Fruit fly (Drosophila melanogaster) whole organism, embryonic: ENCODE results near the gene FBXO11.

Experiments used
- Adf1 ChIP-seq: fragments of 200-800 bp; sonication (Bioruptor generic); IDR thresholded peaks from 2 replicates; pipeline ENCODE4 v1.3.6; 2022; ENCODE audit warnings: missing biosample characterization, missing genetic modification characterization
- CG11085 ChIP-seq: fragments of 200-800 bp; sonication (Bioruptor generic); IDR thresholded peaks from 2 replicates; pipeline ENCODE4 v1.3.6; 2022; ENCODE audit warnings: missing biosample characterization, missing genetic modification characterization
- CG12071 ChIP-seq: fragments of 200-800 bp; sonication (Bioruptor generic); optimal IDR thresholded peaks from 3 replicates; lab custom pipeline; 2018; ENCODE audit warnings: missing biosample characterization, mild to moderate bottlenecking, missing genetic modification characterization
- CG13123 ChIP-seq: fragments of 200-800 bp; sonication (Bioruptor generic); optimal IDR thresholded peaks from 2 replicates; lab custom pipeline; 2016; ENCODE audit warnings: missing biosample characterization, missing genetic modification characterization
- CG13424 ChIP-seq: fragments of 200-800 bp; sonication (Bioruptor generic); optimal IDR thresholded peaks from 2 replicates; lab custom pipeline; 2019; ENCODE audit warnings: missing biosample characterization, mild to moderate bottlenecking, missing genetic modification characterization, moderate library complexity
- CG13894 ChIP-seq: fragments of 200-800 bp; sonication (Bioruptor generic); optimal IDR thresholded peaks from 3 replicates; lab custom pipeline; 2018; ENCODE audit warnings: missing biosample characterization, mild to moderate bottlenecking, missing genetic modification characterization, moderate library complexity
- CG16863 ChIP-seq: fragments of 200-800 bp; sonication (Bioruptor generic); optimal IDR thresholded peaks from 3 replicates; lab custom pipeline; 2016; ENCODE audit warnings: missing biosample characterization, missing genetic modification characterization
- CG17328 ChIP-seq: fragments of 200-800 bp; sonication (Bioruptor generic); IDR thresholded peaks from 2 replicates; pipeline ENCODE4 v1.3.6; 2022; ENCODE audit warnings: missing biosample characterization, missing genetic modification characterization
- CG2129 ChIP-seq: fragments of 200-800 bp; sonication (Bioruptor generic); IDR thresholded peaks from 2 replicates; pipeline ENCODE4 v1.3.6; 2022; ENCODE audit warnings: missing biosample characterization, missing genetic modification characterization; ENCODE audit not compliant: partially characterized antibody
- CG3163 ChIP-seq: fragments of 200-800 bp; sonication (Bioruptor generic); optimal IDR thresholded peaks from 3 replicates; lab custom pipeline; 2016; ENCODE audit warnings: missing biosample characterization, missing genetic modification characterization
- CG3847 ChIP-seq: fragments of 200-800 bp; sonication (Bioruptor generic); IDR thresholded peaks from 2 replicates; pipeline ENCODE4 v1.3.6; 2022; ENCODE audit warnings: missing biosample characterization, missing genetic modification characterization
- CG5953 ChIP-seq: fragments of 200-800 bp; sonication (Bioruptor generic); IDR thresholded peaks from 2 replicates; pipeline ENCODE4 v1.3.6; 2022; ENCODE audit warnings: missing biosample characterization, missing genetic modification characterization
- CG6254 ChIP-seq: fragments of 200-800 bp; sonication (Bioruptor generic); optimal IDR thresholded peaks from 3 replicates; lab custom pipeline; 2017; ENCODE audit warnings: mild to moderate bottlenecking, missing biosample characterization, missing genetic modification reagents, missing genetic modification characterization
- CG6689 ChIP-seq: fragments of 200-800 bp; sonication (Bioruptor generic); IDR thresholded peaks from 2 replicates; pipeline ENCODE4 v1.3.6; 2022; ENCODE audit warnings: missing biosample characterization, missing genetic modification characterization
- CG7786 ChIP-seq: fragments of 200-800 bp; sonication (Bioruptor generic); optimal IDR thresholded peaks from 2 replicates; lab custom pipeline; 2016; ENCODE audit warnings: missing biosample characterization, missing genetic modification characterization
- CG7839 ChIP-seq: fragments of 200-800 bp; sonication (Bioruptor generic); optimal IDR thresholded peaks from 3 replicates; lab custom pipeline; 2018; ENCODE audit warnings: missing biosample characterization, mild to moderate bottlenecking, missing genetic modification characterization, moderate library complexity
- CG7963 ChIP-seq: fragments of 200-800 bp; sonication (Bioruptor generic); IDR thresholded peaks from 3 replicates; pipeline ENCODE4 v1.3.6; 2022; ENCODE audit warnings: missing biosample characterization, missing genetic modification characterization; ENCODE audit not compliant: partially characterized antibody
- CG8388 ChIP-seq: fragments of 200-800 bp; sonication (Bioruptor generic); optimal IDR thresholded peaks from 2 replicates; lab custom pipeline; 2019; ENCODE audit warnings: missing biosample characterization, mild to moderate bottlenecking, missing genetic modification characterization, moderate library complexity
- CG8924 ChIP-seq: fragments of 200-800 bp; optimal IDR thresholded peaks from 3 replicates; lab custom pipeline; 2019; ENCODE audit warnings: missing biosample characterization, mild to moderate bottlenecking, missing genetic modification characterization, moderate library complexity
- CG9817 ChIP-seq: fragments of 200-800 bp; sonication (Bioruptor generic); optimal IDR thresholded peaks from 2 replicates; lab custom pipeline; 2018; ENCODE audit warnings: missing biosample characterization, mild to moderate bottlenecking, missing genetic modification characterization, moderate library complexity
- Dip2 ChIP-seq: fragments of 200-800 bp; sonication (Bioruptor generic); IDR thresholded peaks from 2 replicates; pipeline ENCODE4 v1.3.6; 2022; ENCODE audit warnings: missing biosample characterization, missing genetic modification characterization
- Doc3 ChIP-seq: fragments of 200-800 bp; sonication (Bioruptor generic); IDR thresholded peaks from 3 replicates; pipeline ENCODE4 v1.3.6; 2022; ENCODE audit warnings: missing biosample characterization, missing genetic modification characterization; ENCODE audit not compliant: partially characterized antibody
- Dref ChIP-seq: fragments of 200-800 bp; sonication (Bioruptor generic); IDR thresholded peaks from 2 replicates; pipeline ENCODE4 v1.3.6; 2022; ENCODE audit warnings: missing biosample characterization, missing genetic modification characterization
- E2f2 ChIP-seq: fragments of 200-800 bp; sonication (Bioruptor generic); IDR thresholded peaks from 2 replicates; pipeline ENCODE4 v1.3.6; 2022; ENCODE audit warnings: missing biosample characterization, missing genetic modification characterization
- GATAe ChIP-seq: fragments of 200-800 bp; sonication (Bioruptor generic); conservative IDR thresholded peaks from 2 replicates; pipeline ENCODE4 v1.3.6; 2022; ENCODE audit warnings: missing biosample characterization, missing genetic modification characterization
- MBD-R2 ChIP-seq: fragments of 200-800 bp; sonication (Bioruptor generic); IDR thresholded peaks from 2 replicates; pipeline ENCODE4 v1.3.6; 2022; ENCODE audit warnings: missing biosample characterization, missing genetic modification characterization
- Mes4 ChIP-seq: fragments of 200-800 bp; sonication (Bioruptor generic); optimal IDR thresholded peaks from 2 replicates; lab custom pipeline; 2016; ENCODE audit warnings: missing biosample characterization, missing genetic modification characterization
- Opbp ChIP-seq: fragments of 200-800 bp; sonication (Bioruptor generic); IDR thresholded peaks from 3 replicates; pipeline ENCODE4 v1.3.6; 2022; ENCODE audit warnings: missing biosample characterization, missing genetic modification characterization; ENCODE audit not compliant: partially characterized antibody
- Ravus ChIP-seq: fragments of 200-800 bp; sonication (Bioruptor generic); IDR thresholded peaks from 2 replicates; pipeline ENCODE4 v1.3.6; 2022; ENCODE audit warnings: missing biosample characterization, missing genetic modification characterization
- Rfx ChIP-seq: fragments of 200-800 bp; sonication (Bioruptor generic); IDR thresholded peaks from 2 replicates; pipeline ENCODE4 v1.3.6; 2022; ENCODE audit warnings: missing biosample characterization, missing genetic modification characterization
- Scr ChIP-seq: fragments of 200-800 bp; sonication (Bioruptor generic); IDR thresholded peaks from 2 replicates; pipeline ENCODE4 v1.3.6; 2022; ENCODE audit warnings: missing biosample characterization, missing genetic modification characterization; ENCODE audit not compliant: partially characterized antibody
- Sox102F ChIP-seq: fragments of 200-800 bp; sonication (Bioruptor generic); optimal IDR thresholded peaks from 2 replicates; lab custom pipeline; 2018; ENCODE audit warnings: missing biosample characterization, mild to moderate bottlenecking, missing genetic modification characterization, moderate library complexity
- Sry-δ ChIP-seq: fragments of 200-800 bp; sonication (Bioruptor generic); optimal IDR thresholded peaks from 2 replicates; lab custom pipeline; 2016; ENCODE audit warnings: missing biosample characterization, missing genetic modification characterization
- aop ChIP-seq: fragments of 200-800 bp; sonication (Bioruptor generic); IDR thresholded peaks from 2 replicates; pipeline ENCODE4 v1.3.6; 2022; ENCODE audit warnings: missing biosample characterization, missing genetic modification characterization
- bowl ChIP-seq: fragments of 200-800 bp; sonication (Bioruptor generic); IDR thresholded peaks from 2 replicates; pipeline ENCODE4 v1.3.6; 2022; ENCODE audit warnings: missing biosample characterization, missing genetic modification characterization
- cato ChIP-seq: fragments of 200-800 bp; sonication (Bioruptor generic); optimal IDR thresholded peaks from 2 replicates; lab custom pipeline; 2016; ENCODE audit warnings: missing biosample characterization, missing genetic modification characterization, borderline replicate concordance
- ci ChIP-seq: fragments of 200-800 bp; sonication (Bioruptor generic); IDR thresholded peaks from 3 replicates; pipeline ENCODE4 v1.3.6; 2022; ENCODE audit warnings: missing biosample characterization, missing genetic modification characterization
- crol ChIP-seq: fragments of 200-800 bp; sonication (Bioruptor generic); IDR thresholded peaks from 2 replicates; pipeline ENCODE4 v1.3.6; 2022; ENCODE audit warnings: missing biosample characterization, missing genetic modification characterization
- gcm ChIP-seq: fragments of 200-800 bp; sonication (Bioruptor generic); optimal IDR thresholded peaks from 2 replicates; lab custom pipeline; 2019; ENCODE audit warnings: missing biosample characterization, mild to moderate bottlenecking, missing genetic modification characterization, moderate library complexity
- hbn ChIP-seq: fragments of 200-800 bp; sonication (Bioruptor generic); IDR thresholded peaks from 2 replicates; pipeline ENCODE4 v1.3.6; 2022; ENCODE audit warnings: missing biosample characterization, missing genetic modification characterization; ENCODE audit not compliant: partially characterized antibody
- pita ChIP-seq: fragments of 200-800 bp; sonication (Bioruptor generic); optimal IDR thresholded peaks from 2 replicates; lab custom pipeline; 2017; ENCODE audit warnings: missing biosample characterization, mild to moderate bottlenecking, missing genetic modification characterization
- ro ChIP-seq: fragments of 200-800 bp; sonication (Bioruptor generic); IDR thresholded peaks from 2 replicates; pipeline ENCODE4 v1.3.6; 2022; ENCODE audit warnings: missing biosample characterization, missing genetic modification characterization
- scrt ChIP-seq: fragments of 200-800 bp; sonication (Bioruptor generic); optimal IDR thresholded peaks from 2 replicates; lab custom pipeline; 2018; ENCODE audit warnings: missing biosample characterization, mild to moderate bottlenecking, missing genetic modification characterization, moderate library complexity
- tgo ChIP-seq: fragments of 200-800 bp; sonication (Bioruptor generic); IDR thresholded peaks from 3 replicates; pipeline ENCODE4 v1.3.6; 2022; ENCODE audit warnings: missing biosample characterization, missing genetic modification characterization
- tll ChIP-seq, 2 experiments: fragments of 200-800 bp in 1 of 2; fragments of >200 bp in 1 of 2; sonication (Bioruptor generic) in 1 of 2; optimal IDR thresholded peaks; 2 replicates each; lab custom pipeline; 2017 to 2019; ENCODE audit warnings: missing biosample characterization in 2 of 2, missing genetic modification characterization in 2 of 2, mild to moderate bottlenecking in 1 of 2, moderate library complexity in 1 of 2
- tna ChIP-seq: fragments of 200-800 bp; sonication (Bioruptor generic); IDR thresholded peaks from 2 replicates; pipeline ENCODE4 v1.3.6; 2022; ENCODE audit warnings: missing biosample characterization, missing genetic modification characterization; ENCODE audit not compliant: partially characterized antibody
- toy ChIP-seq: fragments of 200-800 bp; sonication (Bioruptor generic); IDR thresholded peaks from 2 replicates; pipeline ENCODE4 v1.3.6; 2022; ENCODE audit warnings: missing biosample characterization, missing genetic modification characterization
- unc-4 ChIP-seq: fragments of 200-800 bp; sonication (Bioruptor generic); IDR thresholded peaks from 2 replicates; pipeline ENCODE4 v1.3.6; 2022; ENCODE audit warnings: missing biosample characterization, missing genetic modification characterization; ENCODE audit not compliant: partially characterized antibody
- vvl ChIP-seq: fragments of 200-800 bp; sonication (Bioruptor generic); IDR thresholded peaks from 2 replicates; pipeline ENCODE4 v1.3.6; 2022; ENCODE audit warnings: missing biosample characterization, missing genetic modification characterization
- wor ChIP-seq: fragments of 200-800 bp; sonication (Bioruptor generic); IDR thresholded peaks from 2 replicates; pipeline ENCODE4 v1.3.6; 2022; ENCODE audit warnings: missing biosample characterization, missing genetic modification characterization

FBXO11 gene

dm6 chr3R:9754487-9754886 is 54.7 kb downstream of the FBXO11 start, which contains the start of gene Tti1 (continued):
- TF ChIP-seq GATAe, result no peak
- TF ChIP-seq wor, result no peak
- no peak for TF ChIP-seq ci (GFP tag; lab: Robert Waterston, UW)
- no peak for TF ChIP-seq ro (GFP tag; lab: Robert Waterston, UW)
- TF ChIP-seq CG5953 (GFP tag; lab: Robert Waterston, UW), result no peak
- no peak for TF ChIP-seq pita (GFP tag; lab: Kevin White, UChicago)
- TF ChIP-seq tna (GFP tag; lab: Robert Waterston, UW), result peak; percentile 36; the same call in 1 of the 2 replicates
- TF ChIP-seq CG3847 (GFP tag; lab: Robert Waterston, UW), result no peak
- TF ChIP-seq CG8924 (tag; lab: Kevin White, UChicago), result no peak
- no peak for TF ChIP-seq CG7839 (tag; lab: Kevin White, UChicago)
- TF ChIP-seq Dref, result peak; percentile 83
- TF ChIP-seq Dip2 (GFP tag; lab: Robert Waterston, UW), result no peak
- TF ChIP-seq CG12071 (GFP tag; lab: Kevin White, UChicago), result no peak
- TF ChIP-seq Rfx (GFP tag; lab: Robert Waterston, UW), result no peak
- TF ChIP-seq tll (GFP tag; optimal IDR thresholded peaks at IDR 0.05; lab: Kevin White, UChicago), result no peak
- peak; percentile 38; the same call in 1 of the 2 replicates for TF ChIP-seq hbn (GFP tag; lab: Robert Waterston, UW)
- TF ChIP-seq gcm, result no peak
- no peak for TF ChIP-seq Sox102F (GFP tag; lab: Kevin White, UChicago)
- peak; percentile 42; the same call in 1 of the 2 replicates for TF ChIP-seq Scr (GFP tag; lab: Robert Waterston, UW)
- TF ChIP-seq scrt (GFP tag; lab: Kevin White, UChicago), result peak; percentile 34
- no peak for TF ChIP-seq CG13894 (tag; lab: Kevin White, UChicago)
- 0 out of 2 replicates have a peak, but pooled peaks have one; percentile 18 for TF ChIP-seq unc-4 (GFP tag; lab: Robert Waterston, UW)
- TF ChIP-seq Sry-δ (GFP tag; lab: Kevin White, UChicago), result peak; percentile 19
- TF ChIP-seq CG13424, result no peak
- TF ChIP-seq Opbp (GFP tag; lab: Robert Waterston, UW), result peak; percentile 52; the same call in 1 of the 3 replicates
- TF ChIP-seq vvl, result no peak
- TF ChIP-seq aop (GFP tag; lab: Robert Waterston, UW), result no peak
- TF ChIP-seq CG11085 (GFP tag; lab: Robert Waterston, UW), result peak; percentile 9; the same call in 1 of the 2 replicates
- no peak for TF ChIP-seq Ravus
- no peak for TF ChIP-seq Mes4 (GFP tag; lab: Kevin White, UChicago)
- no peak for TF ChIP-seq CG16863 (GFP tag; lab: Kevin White, UChicago)
- no peak for TF ChIP-seq CG3163
- TF ChIP-seq toy, result no peak
- TF ChIP-seq CG9817 (tag; lab: Kevin White, UChicago), result no peak
- no peak for TF ChIP-seq cato (GFP tag; lab: Kevin White, UChicago)
- TF ChIP-seq CG2129 (GFP tag; lab: Robert Waterston, UW), result 0 out of 2 replicates have a peak, but pooled peaks have one; percentile 14
- 0 out of 3 replicates have a peak, but pooled peaks have one; percentile 43 for TF ChIP-seq Doc3 (GFP tag; lab: Robert Waterston, UW)
- no peak for TF ChIP-seq CG8388
- TF ChIP-seq CG13123 (GFP tag; lab: Kevin White, UChicago), result no peak
- no peak for TF ChIP-seq bowl (GFP tag; lab: Robert Waterston, UW)
- no peak for TF ChIP-seq CG17328 (GFP tag; lab: Robert Waterston, UW)
- no peak for TF ChIP-seq CG7786
- no peak for TF ChIP-seq CG6254 (GFP tag; lab: Kevin White, UChicago)
- no peak for TF ChIP-seq Adf1 (GFP tag; lab: Robert Waterston, UW)
- TF ChIP-seq CG7963 (GFP tag; lab: Robert Waterston, UW), result 0 out of 3 replicates have a peak, but pooled peaks have one; percentile 48
- peak; percentile 92 for TF ChIP-seq E2f2 (GFP tag; lab: Robert Waterston, UW)
- no peak for TF ChIP-seq tgo (GFP tag; lab: Robert Waterston, UW)
- peak; percentile 84 for TF ChIP-seq MBD-R2
- no peak for TF ChIP-seq CG6689
- peak; percentile 77 for TF ChIP-seq crol (GFP tag; lab: Robert Waterston, UW)
